Fruit fly (Drosophila melanogaster) whole organism, wandering third instar larva: ENCODE data around the gene CG12056.

ENCODE experiments used
- Rel ChIP-seq, 2 experiments: fragments of 200-800 bp; sonication (Bioruptor generic) in 1 of 2; optimal IDR thresholded peaks; 2 replicates in 1 of 2; 3 replicates in 1 of 2; lab custom pipeline; 2016 to 2019; ENCODE audit warnings: mild to moderate bottlenecking in 2 of 2, missing biosample characterization in 2 of 2, missing genetic modification characterization in 2 of 2, moderate library complexity in 1 of 2
- Vsx2 ChIP-seq: fragments of 200-300, 225-300 bp; sonication (Bioruptor generic); optimal IDR thresholded peaks from 2 replicates; lab custom pipeline; 2018; ENCODE audit warnings: missing biosample characterization, missing genetic modification characterization; ENCODE audit not compliant: partially characterized antibody

- no peak for TF ChIP-seq Vsx2 (GFP tag; lab: Kevin White, UChicago)
- no peak for TF ChIP-seq Rel (GFP tag; optimal IDR thresholded peaks at IDR 0.05; lab: Kevin White, UChicago)
- TF ChIP-seq Rel (tag; optimal IDR thresholded peaks at IDR 0.05; lab: Kevin White, UChicago): no peak
These were observed at the start of gene CG12056 for dm6 chrX:9192429-9192828.
